Fruit fly (Drosophila melanogaster) whole organism, embryonic: ENCODE measurements around the gene M6.

Source experiments
- Ada2b ChIP-seq: fragments of 200-800 bp; sonication (Bioruptor generic); IDR thresholded peaks from 2 replicates; pipeline ENCODE4 v1.3.6; 2022; ENCODE audit warnings: missing biosample characterization, missing genetic modification characterization
- CG10565 ChIP-seq: fragments of 200-800 bp; sonication (Bioruptor generic); optimal IDR thresholded peaks from 3 replicates; lab custom pipeline; 2016; ENCODE audit warnings: missing biosample characterization, mild to moderate bottlenecking, missing genetic modification characterization
- CG10654 ChIP-seq: fragments of 200-800 bp; sonication (Bioruptor generic); optimal IDR thresholded peaks from 2 replicates; lab custom pipeline; 2016; ENCODE audit warnings: missing biosample characterization, missing genetic modification characterization
- CG11085 ChIP-seq: fragments of 200-800 bp; sonication (Bioruptor generic); IDR thresholded peaks from 2 replicates; pipeline ENCODE4 v1.3.6; 2022; ENCODE audit warnings: missing biosample characterization, missing genetic modification characterization
- CG11398 ChIP-seq: fragments of 200-800 bp; sonication (Bioruptor generic); optimal IDR thresholded peaks from 2 replicates; lab custom pipeline; 2016; ENCODE audit warnings: missing biosample characterization, missing genetic modification characterization
- CG11560 ChIP-seq: fragments of 200-800 bp; sonication (Bioruptor generic); IDR thresholded peaks from 3 replicates; pipeline ENCODE4 v1.3.6; 2022; ENCODE audit warnings: missing biosample characterization, missing genetic modification characterization
- CG12071 ChIP-seq: fragments of 200-800 bp; sonication (Bioruptor generic); optimal IDR thresholded peaks from 3 replicates; lab custom pipeline; 2018; ENCODE audit warnings: missing biosample characterization, mild to moderate bottlenecking, missing genetic modification characterization
- CG12659 ChIP-seq: fragments of 200-800 bp; sonication (Bioruptor generic); optimal IDR thresholded peaks from 3 replicates; lab custom pipeline; 2017; ENCODE audit warnings: mild to moderate bottlenecking, missing biosample characterization, missing genetic modification reagents, missing genetic modification characterization
- CG12769 ChIP-seq: fragments of 200-800 bp; sonication (Bioruptor generic); optimal IDR thresholded peaks from 2 replicates; lab custom pipeline; 2019; ENCODE audit warnings: missing biosample characterization, mild to moderate bottlenecking, missing genetic modification characterization, moderate library complexity
- CG12942 ChIP-seq: fragments of 200-800 bp; sonication (Bioruptor generic); optimal IDR thresholded peaks from 3 replicates; lab custom pipeline; 2016; ENCODE audit warnings: missing biosample characterization, missing genetic modification characterization
- CG16813 ChIP-seq: fragments of 200-800 bp; sonication (Bioruptor generic); IDR thresholded peaks from 3 replicates; pipeline ENCODE4 v1.3.6; 2022; ENCODE audit warnings: missing biosample characterization, missing genetic modification characterization; ENCODE audit not compliant: partially characterized antibody
- CG2202 ChIP-seq: fragments of 200-800 bp; sonication (Bioruptor generic); optimal IDR thresholded peaks from 2 replicates; lab custom pipeline; 2018; ENCODE audit warnings: missing biosample characterization, mild to moderate bottlenecking, missing genetic modification characterization
- CG2875 ChIP-seq: fragments of 200-800 bp; sonication (Bioruptor generic); optimal IDR thresholded peaks from 2 replicates; lab custom pipeline; 2017; ENCODE audit warnings: missing biosample characterization, mild to moderate bottlenecking, missing genetic modification characterization, missing genetic modification reagents
- CG30431 ChIP-seq: fragments of 200-800 bp; sonication (Bioruptor generic); optimal IDR thresholded peaks from 2 replicates; lab custom pipeline; 2017; ENCODE audit warnings: missing biosample characterization, missing genetic modification characterization
- CG42726 ChIP-seq: fragments of 200-800 bp; sonication (Bioruptor generic); IDR thresholded peaks from 2 replicates; pipeline ENCODE4 v1.3.6; 2022; ENCODE audit warnings: missing biosample characterization, missing genetic modification characterization; ENCODE audit not compliant: partially characterized antibody
- CG4282 ChIP-seq: fragments of 200-800 bp; sonication (Bioruptor generic); optimal IDR thresholded peaks from 2 replicates; lab custom pipeline; 2016; ENCODE audit warnings: missing biosample characterization, missing genetic modification characterization
- CG4617 ChIP-seq: fragments of 200-800 bp; sonication (Bioruptor generic); optimal IDR thresholded peaks from 3 replicates; lab custom pipeline; 2016; ENCODE audit warnings: missing biosample characterization, missing genetic modification characterization, borderline replicate concordance
- CG6254 ChIP-seq: fragments of 200-800 bp; sonication (Bioruptor generic); optimal IDR thresholded peaks from 3 replicates; lab custom pipeline; 2017; ENCODE audit warnings: mild to moderate bottlenecking, missing biosample characterization, missing genetic modification reagents, missing genetic modification characterization
- CoRest ChIP-seq: fragments of 200-800 bp; sonication (Bioruptor generic); optimal IDR thresholded peaks from 3 replicates; lab custom pipeline; 2018; ENCODE audit warnings: missing biosample characterization, mild to moderate bottlenecking, missing genetic modification characterization, moderate library complexity
- HLHmδ ChIP-seq: fragments of 200-800 bp; sonication (Bioruptor generic); optimal IDR thresholded peaks from 2 replicates; lab custom pipeline; 2018; ENCODE audit warnings: missing biosample characterization, mild to moderate bottlenecking, missing genetic modification characterization, moderate library complexity
- Side ChIP-seq: fragments of 200-800 bp; sonication (Bioruptor generic); optimal IDR thresholded peaks from 2 replicates; lab custom pipeline; 2016; ENCODE audit warnings: missing biosample characterization, missing genetic modification characterization
- Taf1 ChIP-seq: fragments of 200-800 bp; sonication (Bioruptor generic); IDR thresholded peaks from 2 replicates; pipeline ENCODE4 v1.3.6; 2022; ENCODE audit warnings: missing biosample characterization, missing genetic modification characterization
- al ChIP-seq: fragments of 200-800 bp; sonication (Bioruptor generic); IDR thresholded peaks from 2 replicates; pipeline ENCODE4 v1.3.6; 2022; ENCODE audit warnings: missing biosample characterization, missing genetic modification characterization
- amos ChIP-seq: fragments of 200-800 bp; sonication (Bioruptor generic); IDR thresholded peaks from 2 replicates; pipeline ENCODE4 v1.3.6; 2022; ENCODE audit warnings: missing biosample characterization, missing genetic modification characterization; ENCODE audit not compliant: partially characterized antibody
- bab2 ChIP-seq: fragments of 200-800 bp; sonication (Bioruptor generic); optimal IDR thresholded peaks from 2 replicates; lab custom pipeline; 2016; ENCODE audit warnings: missing biosample characterization, missing genetic modification characterization
- bigmax ChIP-seq: fragments of 200-800 bp; sonication (Bioruptor generic); optimal IDR thresholded peaks from 2 replicates; lab custom pipeline; 2018; ENCODE audit warnings: missing biosample characterization, mild to moderate bottlenecking, missing genetic modification characterization
- bowl ChIP-seq: fragments of 200-800 bp; sonication (Bioruptor generic); IDR thresholded peaks from 2 replicates; pipeline ENCODE4 v1.3.6; 2022; ENCODE audit warnings: missing biosample characterization, missing genetic modification characterization
- cas ChIP-seq: fragments of 200-800 bp; sonication (Bioruptor generic); IDR thresholded peaks from 2 replicates; pipeline ENCODE4 v1.3.6; 2022; ENCODE audit warnings: missing biosample characterization, missing genetic modification characterization
- cato ChIP-seq: fragments of 200-800 bp; sonication (Bioruptor generic); optimal IDR thresholded peaks from 2 replicates; lab custom pipeline; 2016; ENCODE audit warnings: missing biosample characterization, missing genetic modification characterization, borderline replicate concordance
- chinmo ChIP-seq: fragments of 200-800 bp; sonication (Bioruptor generic); IDR thresholded peaks from 4 replicates; pipeline ENCODE4 v1.3.6; 2022; ENCODE audit warnings: missing biosample characterization, missing genetic modification characterization; ENCODE audit not compliant: partially characterized antibody
- chn ChIP-seq: fragments of 200-800 bp; sonication (Bioruptor generic); optimal IDR thresholded peaks from 2 replicates; lab custom pipeline; 2016; ENCODE audit warnings: missing biosample characterization, missing genetic modification characterization
- ems ChIP-seq: fragments of 200-800 bp; sonication (Bioruptor generic); optimal IDR thresholded peaks from 3 replicates; lab custom pipeline; 2016; ENCODE audit warnings: missing biosample characterization, missing genetic modification characterization
- esg ChIP-seq: fragments of 200-800 bp; sonication (Bioruptor generic); conservative IDR thresholded peaks from 2 replicates; pipeline ENCODE4 v1.3.6; 2022; ENCODE audit warnings: missing biosample characterization, missing genetic modification characterization
- ftz-f1 ChIP-seq: fragments of 200-800 bp; sonication (Bioruptor generic); optimal IDR thresholded peaks from 2 replicates; lab custom pipeline; 2016; ENCODE audit warnings: missing biosample characterization, missing genetic modification characterization
- inv ChIP-seq: fragments of 200-800 bp; sonication (Bioruptor generic); IDR thresholded peaks from 2 replicates; pipeline ENCODE4 v1.3.6; 2022; ENCODE audit warnings: missing biosample characterization, missing genetic modification characterization; ENCODE audit not compliant: partially characterized antibody
- luna ChIP-seq: fragments of 200-800 bp; sonication (Bioruptor generic); optimal IDR thresholded peaks from 2 replicates; lab custom pipeline; 2016; ENCODE audit warnings: missing biosample characterization, missing genetic modification characterization
- mirr ChIP-seq: fragments of 200-800 bp; sonication (Bioruptor generic); optimal IDR thresholded peaks from 3 replicates; lab custom pipeline; 2018; ENCODE audit warnings: missing biosample characterization, mild to moderate bottlenecking, missing genetic modification characterization
- mld ChIP-seq: fragments of 200-800 bp; sonication (Bioruptor generic); IDR thresholded peaks from 3 replicates; pipeline ENCODE4 v1.3.6; 2022; ENCODE audit warnings: missing biosample characterization, missing genetic modification characterization; ENCODE audit not compliant: partially characterized antibody
- nau ChIP-seq: fragments of 200-800 bp; sonication (Bioruptor generic); optimal IDR thresholded peaks from 3 replicates; lab custom pipeline; 2017; ENCODE audit warnings: missing biosample characterization, mild to moderate bottlenecking, missing genetic modification characterization, missing genetic modification reagents
- org-1 ChIP-seq: fragments of 200-800 bp; sonication (Bioruptor generic); optimal IDR thresholded peaks from 2 replicates; lab custom pipeline; 2017; ENCODE audit warnings: missing biosample characterization, missing genetic modification characterization
- pita ChIP-seq: fragments of 200-800 bp; sonication (Bioruptor generic); optimal IDR thresholded peaks from 2 replicates; lab custom pipeline; 2017; ENCODE audit warnings: missing biosample characterization, mild to moderate bottlenecking, missing genetic modification characterization
- sd ChIP-seq: fragments of 200-800 bp; sonication (Bioruptor generic); optimal IDR thresholded peaks from 3 replicates; lab custom pipeline; 2018; ENCODE audit warnings: missing biosample characterization, mild to moderate bottlenecking, missing genetic modification characterization, moderate library complexity
- seq ChIP-seq: fragments of 200-800 bp; sonication (Bioruptor generic); IDR thresholded peaks from 2 replicates; pipeline ENCODE4 v1.3.6; 2022; ENCODE audit warnings: missing biosample characterization, missing genetic modification characterization
- shn ChIP-seq: fragments of 200-800 bp; sonication (Bioruptor generic); optimal IDR thresholded peaks from 3 replicates; lab custom pipeline; 2016; ENCODE audit warnings: missing biosample characterization, missing genetic modification characterization
- slp2 ChIP-seq: fragments of 200-800 bp; sonication (Bioruptor generic); optimal IDR thresholded peaks from 2 replicates; lab custom pipeline; 2016; ENCODE audit warnings: missing biosample characterization, missing genetic modification characterization
- tx ChIP-seq: fragments of 200-800 bp; sonication (Bioruptor generic); optimal IDR thresholded peaks from 2 replicates; lab custom pipeline; 2016; ENCODE audit warnings: missing biosample characterization, missing genetic modification characterization
- unpg ChIP-seq: fragments of 200-800 bp; sonication (Bioruptor generic); optimal IDR thresholded peaks from 3 replicates; lab custom pipeline; 2018; ENCODE audit warnings: missing biosample characterization, mild to moderate bottlenecking, missing genetic modification characterization, moderate library complexity
- vfl ChIP-seq: fragments of 200-800 bp; sonication (Bioruptor generic); optimal IDR thresholded peaks from 2 replicates; lab custom pipeline; 2016; ENCODE audit warnings: missing biosample characterization, missing genetic modification characterization
- vvl ChIP-seq: fragments of 200-800 bp; sonication (Bioruptor generic); IDR thresholded peaks from 2 replicates; pipeline ENCODE4 v1.3.6; 2022; ENCODE audit warnings: missing biosample characterization, missing genetic modification characterization

The M6 gene

DNA sequence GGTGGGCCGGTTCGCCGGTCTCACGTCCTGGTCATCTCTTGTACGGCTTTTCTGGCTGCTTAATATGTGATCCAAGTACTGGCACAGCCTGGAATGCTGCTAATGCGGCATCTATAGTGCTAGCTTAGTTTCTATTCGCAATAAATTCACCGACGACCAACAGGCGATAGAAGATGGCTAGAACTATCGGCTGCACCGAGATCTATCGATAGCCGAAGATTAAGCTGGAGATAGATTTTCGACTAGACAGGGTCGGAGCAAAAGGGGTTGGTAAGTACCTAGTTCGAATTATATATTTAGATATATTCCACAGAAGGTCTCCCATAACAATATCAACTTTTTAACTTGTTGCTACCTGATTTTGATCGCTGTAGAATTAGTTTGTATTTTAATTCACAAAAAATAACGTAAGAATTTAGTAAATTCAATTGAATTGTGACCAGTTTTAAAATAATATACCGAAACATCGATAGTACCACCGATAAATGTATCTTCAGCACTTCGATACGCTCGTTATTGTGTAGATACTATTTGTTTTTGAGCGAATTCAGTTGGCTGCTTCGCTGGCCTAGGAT, at the start of gene M6, which contains the start of gene Glg1 (continued):
- TF ChIP-seq cato (GFP tag; lab: Kevin White, UChicago) = peak; percentile 10
- peak; percentile 59 for TF ChIP-seq ems (GFP tag; lab: Kevin White, UChicago)
- TF ChIP-seq CG11085 (GFP tag; lab: Robert Waterston, UW) = peak; percentile 36; the same call in 1 of the 2 replicates
- TF ChIP-seq vfl (GFP tag; lab: Kevin White, UChicago) = peak; percentile 57
- no peak for TF ChIP-seq CG30431 (GFP tag; lab: Kevin White, UChicago)
- no peak for TF ChIP-seq nau (GFP tag; lab: Kevin White, UChicago)
- peak; percentile 19; the same call in 1 of the 3 replicates for TF ChIP-seq CG11560
- peak; percentile 23; the same call in 1 of the 2 replicates for TF ChIP-seq esg (GFP tag; lab: Robert Waterston, UW)
- TF ChIP-seq bigmax = no peak
- no peak for TF ChIP-seq CG11398 (GFP tag; lab: Kevin White, UChicago)
- TF ChIP-seq unpg = peak; percentile 54
- TF ChIP-seq CG12659 = peak; percentile 86
- peak; percentile 43 for TF ChIP-seq CG4617 (GFP tag; lab: Kevin White, UChicago)
- no peak for TF ChIP-seq HLHmδ
- TF ChIP-seq CG6254 = no peak
- TF ChIP-seq inv (GFP tag; lab: Robert Waterston, UW) = peak; percentile 92
- peak; percentile 93 for TF ChIP-seq amos (GFP tag; lab: Robert Waterston, UW)
- TF ChIP-seq CG16813 (GFP tag; lab: Robert Waterston, UW) = peak; percentile 96
- TF ChIP-seq seq (GFP tag; lab: Robert Waterston, UW) = no peak
- TF ChIP-seq chn (GFP tag; lab: Kevin White, UChicago) = peak; percentile 68
- peak; percentile 93; the same call in 3 of the 4 replicates for TF ChIP-seq chinmo (GFP tag; lab: Robert Waterston, UW)
- peak; percentile 64; the same call in 1 of the 2 replicates for TF ChIP-seq vvl (GFP tag; lab: Robert Waterston, UW)
- TF ChIP-seq bowl = no peak
- TF ChIP-seq Ada2b (GFP tag; lab: Robert Waterston, UW) = peak; percentile 40; the same call in 1 of the 2 replicates
- TF ChIP-seq luna (GFP tag; lab: Kevin White, UChicago) = no peak
- no peak for TF ChIP-seq CG12071 (GFP tag; lab: Kevin White, UChicago)
- no peak for TF ChIP-seq CG2875
- TF ChIP-seq ftz-f1 (GFP tag; lab: Kevin White, UChicago) = peak; percentile 12
- peak; percentile 46; the same call in 1 of the 2 replicates for TF ChIP-seq al (GFP tag; lab: Robert Waterston, UW)
- peak; percentile 94 for TF ChIP-seq CG42726 (GFP tag; lab: Robert Waterston, UW)
- no peak for TF ChIP-seq mirr (GFP tag; lab: Kevin White, UChicago)
- TF ChIP-seq CG10565 (GFP tag; lab: Kevin White, UChicago) = no peak
- peak; percentile 57 for TF ChIP-seq shn (GFP tag; lab: Kevin White, UChicago)
- no peak for TF ChIP-seq cas (GFP tag; lab: Robert Waterston, UW)
- peak; percentile 62 for TF ChIP-seq CG2202 (tag; lab: Kevin White, UChicago)
- peak; percentile 66 for TF ChIP-seq bab2 (GFP tag; lab: Kevin White, UChicago)
- TF ChIP-seq mld = peak; percentile 92
- TF ChIP-seq tx (GFP tag; lab: Kevin White, UChicago) = peak; percentile 36
- peak; percentile 10 for TF ChIP-seq sd
- TF ChIP-seq CG12942 (GFP tag; lab: Kevin White, UChicago) = peak; percentile 46
- 0 out of 2 replicates have a peak, but pooled peaks have one; percentile 28 for TF ChIP-seq Taf1
- TF ChIP-seq pita = no peak
- peak; percentile 41 for TF ChIP-seq Side (GFP tag; lab: Kevin White, UChicago)
- peak; percentile 55 for TF ChIP-seq CG10654 (GFP tag; lab: Kevin White, UChicago)
- TF ChIP-seq slp2 (GFP tag; lab: Kevin White, UChicago) = peak; percentile 2
- TF ChIP-seq CG4282 (GFP tag; lab: Kevin White, UChicago) = peak; percentile 29
- TF ChIP-seq CG12769 (tag; lab: Kevin White, UChicago) = peak; percentile 80
- peak; percentile 83 for TF ChIP-seq CoRest (tag; lab: Kevin White, UChicago)
- peak; percentile 31 for TF ChIP-seq org-1 (GFP tag; lab: Kevin White, UChicago)
